Worm (Caenorhabditis elegans) whole organism, midembryonic: ENCODE results near the gene slc-17.8.

Experiments
- T22C8.4 ChIP-seq: fragments of 200-800 bp; sonication (Bioruptor generic); IDR thresholded peaks from 2 replicates; pipeline ENCODE4 v1.3.6; 2022; ENCODE audit warnings: missing genetic modification characterization, missing compliant biosample characterization
- cog-1 ChIP-seq: sonication (generic microtip); optimal IDR thresholded peaks from 2 replicates; lab custom pipeline; 2016; ENCODE audit warnings: missing genetic modification characterization, missing compliant biosample characterization
- flt-1 ChIP-seq: fragments of 200-800 bp; sonication (Bioruptor generic); IDR thresholded peaks from 2 replicates; pipeline ENCODE4 v1.3.6; 2022; ENCODE audit warnings: missing genetic modification characterization, missing compliant biosample characterization
- klf-2 ChIP-seq: fragments of 200-800 bp; sonication (Bioruptor generic); conservative IDR thresholded peaks from 2 replicates; pipeline ENCODE4 v1.3.6; 2022; ENCODE audit warnings: missing genetic modification reagents, missing genetic modification characterization, missing compliant biosample characterization
- med-1 ChIP-seq: sonication (generic microtip); optimal IDR thresholded peaks from 2 replicates; lab custom pipeline; 2017; ENCODE audit warnings: missing genetic modification characterization, mild to moderate bottlenecking, missing compliant biosample characterization, antibody characterized with exemption, missing genetic modification reagents; ENCODE audit not compliant: insufficient read depth
- ref-1 ChIP-seq: fragments of 200-800 bp; sonication (Bioruptor generic); conservative IDR thresholded peaks from 2 replicates; pipeline ENCODE4 v1.3.6; 2022; ENCODE audit warnings: missing genetic modification reagents, missing genetic modification characterization, missing compliant biosample characterization
- tab-1 ChIP-seq: fragments of 200-800 bp; sonication (Bioruptor generic); IDR thresholded peaks from 2 replicates; pipeline ENCODE4 v1.3.6; 2022; ENCODE audit warnings: missing genetic modification characterization, missing compliant biosample characterization
- ztf-23 ChIP-seq: fragments of 200-800 bp; sonication (Bioruptor generic); IDR thresholded peaks from 2 replicates; pipeline ENCODE4 v1.3.6; 2022; ENCODE audit warnings: missing genetic modification reagents, missing genetic modification characterization, missing compliant biosample characterization
- ztf-29 ChIP-seq: fragments of 200-800 bp; sonication (Bioruptor generic); IDR thresholded peaks from 2 replicates; pipeline ENCODE4 v1.3.6; 2022; ENCODE audit warnings: missing genetic modification reagents, missing genetic modification characterization, missing compliant biosample characterization

- TF ChIP-seq tab-1 (GFP tag; lab: Robert Waterston, UW) (no peak), flt-1 (GFP tag; lab: Robert Waterston, UW) (no peak), ztf-29 (GFP tag; lab: Robert Waterston, UW) (no peak), cog-1 (tag; lab: Kevin White, UChicago) (no peak), ref-1 (GFP tag; lab: Robert Waterston, UW) (no peak), T22C8.4 (GFP tag; lab: Robert Waterston, UW) (no peak), klf-2 (GFP tag; lab: Robert Waterston, UW) (no peak), ztf-23 (no peak), med-1 (GFP tag; lab: Kevin White, UChicago) (no peak)
These were observed 23.8 kb upstream of the slc-17.8 start for ce11 chrV:8569172-8569571.
